Worm (Caenorhabditis elegans) whole organism, L1 larva: ENCODE measurements around the gene smrc-1.

Experiments used
- C16A3.4 ChIP-seq: fragments of 150-350 bp; optimal IDR thresholded peaks from 2 replicates; lab custom pipeline; 2014; ENCODE audit warnings: missing biosample characterization, missing genetic modification characterization
- aha-1 ChIP-seq: fragments of 150-350 bp; optimal IDR thresholded peaks from 2 replicates; lab custom pipeline; 2014; ENCODE audit warnings: missing biosample characterization, missing genetic modification characterization
- aly-2 ChIP-seq: fragments of 150-350 bp; optimal IDR thresholded peaks from 2 replicates; lab custom pipeline; 2014; ENCODE audit warnings: missing biosample characterization, missing genetic modification characterization
- blmp-1 ChIP-seq: fragments of 150-350 bp; optimal IDR thresholded peaks from 2 replicates; lab custom pipeline; 2014; ENCODE audit warnings: missing biosample characterization, missing genetic modification characterization
- ceh-8 ChIP-seq: fragments of 200-800 bp; sonication (Bioruptor generic); optimal IDR thresholded peaks from 2 replicates; lab custom pipeline; 2018; ENCODE audit warnings: mild to moderate bottlenecking, missing genetic modification characterization, moderate library complexity, missing compliant biosample characterization
- ceh-88 ChIP-seq: fragments of 200-800 bp; sonication (Bioruptor generic); IDR thresholded peaks from 2 replicates; pipeline ENCODE4 v1.3.6; 2022; ENCODE audit warnings: missing genetic modification characterization, missing compliant biosample characterization
- dpl-1 ChIP-seq, 3 experiments: fragments of 150-350 bp in 2 of 3; sonication (generic microtip) in 1 of 3; optimal IDR thresholded peaks; 2 replicates each; lab custom pipeline; 2014 to 2017; ENCODE audit warnings: missing biosample characterization in 3 of 3, missing genetic modification characterization in 3 of 3, missing genetic modification reagents in 3 of 3
- efl-1 ChIP-seq, 4 experiments: fragments of 150-350 bp; optimal IDR thresholded peaks in 3 of 4; peaks in 1 of 4; 1 replicate in 1 of 4; 2 replicates in 3 of 4; lab custom pipeline; 2014; ENCODE audit warnings: missing biosample characterization in 2 of 4, missing genetic modification characterization in 2 of 4, missing genetic modification reagents in 2 of 4
- efl-3 ChIP-seq: fragments of 200-800 bp; sonication (Bioruptor generic); optimal IDR thresholded peaks from 2 replicates; lab custom pipeline; 2018; ENCODE audit warnings: mild to moderate bottlenecking, missing genetic modification characterization, missing compliant biosample characterization
- egl-13 ChIP-seq: sonication (generic microtip); optimal IDR thresholded peaks from 2 replicates; lab custom pipeline; 2016; ENCODE audit warnings: missing genotype, missing genetic modification reagents, missing genetic modification characterization, missing compliant biosample characterization
- egl-27 ChIP-seq, 2 experiments: fragments of 150-350 bp in 1 of 2; sonication (generic microtip); optimal IDR thresholded peaks; 3 replicates each; lab custom pipeline; 2017 to 2018; ENCODE audit warnings: missing biosample characterization in 2 of 2, missing genetic modification characterization in 2 of 2, missing genetic modification reagents in 2 of 2
- elt-2 ChIP-seq: sonication (generic microtip); optimal IDR thresholded peaks from 2 replicates; lab custom pipeline; 2016; ENCODE audit warnings: missing genetic modification characterization, mild to moderate bottlenecking, inconsistent platforms, missing compliant biosample characterization, missing genetic modification reagents
- elt-3 ChIP-seq, 6 experiments: fragments of 150-350 bp in 1 of 6; sonication (generic microtip); optimal IDR thresholded peaks; 2 replicates each; lab custom pipeline; 2017 to 2018; ENCODE audit warnings: missing biosample characterization in 6 of 6, missing genetic modification characterization in 6 of 6, inconsistent platforms in 1 of 6
- ets-5 ChIP-seq: fragments of 200-800 bp; sonication (Bioruptor generic); IDR thresholded peaks from 2 replicates; pipeline ENCODE4 v1.3.6; 2022; ENCODE audit warnings: missing genetic modification characterization, missing compliant biosample characterization
- fkh-4 ChIP-seq: sonication (generic microtip); optimal IDR thresholded peaks from 2 replicates; lab custom pipeline; 2016; ENCODE audit warnings: missing compliant biosample characterization, missing genetic modification characterization, borderline replicate concordance
- grh-1 ChIP-seq: fragments of 200-800 bp; sonication (Bioruptor generic); IDR thresholded peaks from 2 replicates; pipeline ENCODE4 v1.3.6; 2022; ENCODE audit warnings: missing genetic modification reagents, missing genetic modification characterization, missing compliant biosample characterization
- hpl-2 ChIP-seq: fragments of 150-350 bp; optimal IDR thresholded peaks from 2 replicates; lab custom pipeline; 2014; ENCODE audit warnings: missing biosample characterization, missing genetic modification reagents, missing genetic modification characterization
- irx-1 ChIP-seq: sonication (generic microtip); optimal IDR thresholded peaks from 2 replicates; lab custom pipeline; 2016; ENCODE audit warnings: missing genetic modification characterization, missing compliant biosample characterization
- lin-13 ChIP-seq: fragments of 150-350 bp; optimal IDR thresholded peaks from 2 replicates; lab custom pipeline; 2014; ENCODE audit warnings: missing biosample characterization, missing genetic modification reagents, missing genetic modification characterization
- lin-14 ChIP-seq: fragments of 200-800 bp; sonication (Bioruptor generic); optimal IDR thresholded peaks from 2 replicates; lab custom pipeline; 2018; ENCODE audit warnings: mild to moderate bottlenecking, missing genetic modification characterization, moderate library complexity, missing compliant biosample characterization
- lin-15B ChIP-seq: fragments of 150-350 bp; sonication (generic microtip); optimal IDR thresholded peaks from 3 replicates; lab custom pipeline; 2014; ENCODE audit warnings: missing biosample characterization, missing genetic modification characterization
- lsy-2 ChIP-seq, 2 experiments: fragments of 150-350 bp; optimal IDR thresholded peaks; 2 replicates each; lab custom pipeline; 2014; ENCODE audit warnings: missing biosample characterization in 2 of 2, missing genetic modification characterization in 2 of 2
- mab-9 ChIP-seq: fragments of 200-800 bp; sonication (Bioruptor generic); IDR thresholded peaks from 2 replicates; pipeline ENCODE4 v1.3.6; 2022; ENCODE audit warnings: missing genetic modification reagents, missing genetic modification characterization, missing compliant biosample characterization
- mef-2 ChIP-seq: fragments of 150-350 bp; optimal IDR thresholded peaks from 2 replicates; lab custom pipeline; 2014; ENCODE audit warnings: missing biosample characterization, missing genetic modification characterization
- nhr-19 ChIP-seq: fragments of 200-800 bp; sonication (Bioruptor generic); conservative IDR thresholded peaks from 2 replicates; pipeline ENCODE4 v1.3.6; 2022; ENCODE audit warnings: missing genetic modification characterization, missing compliant biosample characterization
- nhr-20 ChIP-seq: sonication (generic microtip); optimal IDR thresholded peaks from 2 replicates; lab custom pipeline; 2016; ENCODE audit warnings: mild to moderate bottlenecking, missing genetic modification characterization, missing compliant biosample characterization
- nhr-71 ChIP-seq: sonication (generic microtip); optimal IDR thresholded peaks from 2 replicates; lab custom pipeline; 2016; ENCODE audit warnings: mild to moderate bottlenecking, missing genetic modification characterization, moderate library complexity, missing compliant biosample characterization
- nhr-76 ChIP-seq: sonication (generic microtip); optimal IDR thresholded peaks from 2 replicates; lab custom pipeline; 2017; ENCODE audit warnings: missing biosample characterization, missing genetic modification characterization
- pqm-1 ChIP-seq: sonication (generic microtip); optimal IDR thresholded peaks from 3 replicates; lab custom pipeline; 2017; ENCODE audit warnings: missing biosample characterization, missing genetic modification characterization
- snpc-4 ChIP-seq: fragments of 150-350 bp; optimal IDR thresholded peaks from 2 replicates; lab custom pipeline; 2014; ENCODE audit warnings: missing biosample characterization, missing genetic modification characterization
- snu-23 ChIP-seq: sonication (generic microtip); optimal IDR thresholded peaks from 2 replicates; lab custom pipeline; 2016; ENCODE audit warnings: missing genetic modification characterization, missing compliant biosample characterization
- sptf-1 ChIP-seq: fragments of 150-350 bp; optimal IDR thresholded peaks from 2 replicates; lab custom pipeline; 2014; ENCODE audit warnings: missing biosample characterization, missing genetic modification characterization
- swsn-7 ChIP-seq: sonication (generic microtip); optimal IDR thresholded peaks from 2 replicates; lab custom pipeline; 2016; ENCODE audit warnings: missing genetic modification characterization, missing compliant biosample characterization
- unc-130 ChIP-seq: fragments of 150-350 bp; optimal IDR thresholded peaks from 2 replicates; lab custom pipeline; 2017; ENCODE audit warnings: missing biosample characterization, missing genetic modification characterization, inconsistent platforms
- unc-62 ChIP-seq: fragments of 150-350 bp; optimal IDR thresholded peaks from 2 replicates; lab custom pipeline; 2014; ENCODE audit warnings: missing biosample characterization, missing genetic modification reagents, missing genetic modification characterization
- unc-98 ChIP-seq: fragments of 200-800 bp; sonication (Bioruptor generic); IDR thresholded peaks from 2 replicates; pipeline ENCODE4 v1.3.6; 2022; ENCODE audit warnings: missing genetic modification characterization, missing compliant biosample characterization
- xbp-1 ChIP-seq: sonication (generic microtip); optimal IDR thresholded peaks from 2 replicates; lab custom pipeline; 2016; ENCODE audit warnings: missing genetic modification characterization, missing compliant biosample characterization
- zip-4 ChIP-seq: fragments of 200-800 bp; sonication (Bioruptor generic); optimal IDR thresholded peaks from 2 replicates; lab custom pipeline; 2018; ENCODE audit warnings: mild to moderate bottlenecking, missing genetic modification characterization, moderate library complexity, missing compliant biosample characterization
- ztf-4 ChIP-seq: fragments of 150-350 bp; optimal IDR thresholded peaks from 2 replicates; lab custom pipeline; 2014; ENCODE audit warnings: missing biosample characterization, missing genetic modification characterization

Gene smrc-1

DNA sequence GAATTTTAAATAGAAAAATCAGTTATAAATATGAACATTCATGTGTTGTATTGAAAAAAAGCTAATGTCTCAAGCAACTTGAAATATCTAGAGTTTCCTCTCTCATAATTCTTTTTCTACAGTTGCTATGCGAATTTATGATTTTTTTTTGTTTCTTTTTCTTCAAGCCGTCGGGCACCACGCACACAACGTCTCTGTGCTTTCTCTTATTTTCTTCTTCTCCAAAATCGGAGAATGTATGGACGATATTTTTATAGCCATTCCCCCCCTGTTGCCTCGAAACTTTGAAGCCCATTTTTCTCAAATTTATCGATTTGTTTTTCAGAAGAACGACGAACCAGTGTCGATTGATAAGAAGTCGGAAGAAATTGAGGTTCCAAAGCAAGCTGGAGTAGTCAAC is 34.0 kb upstream of the smrc-1 start:
- TF ChIP-seq unc-62 (GFP tag; lab: Kevin White, UChicago) (no peak), zip-4 (GFP tag; lab: Kevin White, UChicago) (no peak), efl-3 (no peak), swsn-7 (tag; lab: Kevin White, UChicago) (no peak), nhr-76 (tag; lab: Kevin White, UChicago) (no peak), lin-13 (no peak), C16A3.4 (tag; lab: Kevin White, UChicago) (no peak)

DNA sequence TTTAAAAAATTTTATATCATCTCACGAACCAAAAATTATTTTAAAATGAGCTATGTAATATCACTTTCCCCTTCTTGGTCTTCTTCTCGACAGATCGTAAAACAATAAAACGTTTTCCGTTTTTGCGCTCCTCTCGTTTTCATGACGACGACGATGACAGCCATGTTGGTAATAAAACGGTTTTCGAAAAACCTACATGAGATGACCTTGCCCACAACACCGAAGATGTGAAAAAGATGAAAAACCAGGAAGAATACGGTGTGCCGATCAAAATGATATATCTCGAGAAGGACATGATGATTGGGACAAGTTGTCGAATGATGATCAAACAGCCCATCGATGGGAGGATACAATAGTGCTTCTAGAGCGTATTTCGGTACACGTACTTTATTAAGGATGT is 32.0 kb upstream of the smrc-1 start:
- no peak for TF ChIP-seq mab-9 (GFP tag; lab: Robert Waterston, UW)
- TF ChIP-seq blmp-1 (tag; lab: Kevin White, UChicago): peak; percentile 94
- TF ChIP-seq ztf-4 (tag; lab: Kevin White, UChicago): no peak
- no peak for TF ChIP-seq egl-27 (tag; optimal IDR thresholded peaks at IDR 0.05; lab: Kevin White, UChicago)
- no peak for TF ChIP-seq nhr-19
- no peak for TF ChIP-seq grh-1
- TF ChIP-seq egl-13: no peak
- TF ChIP-seq efl-1 (optimal IDR thresholded peaks at IDR 0.05; lab: Kevin White, UChicago): no peak
- peak in 1 of 2 experiments; percentile 6 for TF ChIP-seq efl-1 (GFP tag; optimal IDR thresholded peaks at IDR 0.05 in 1 of 2; lab: Kevin White, UChicago)
- TF ChIP-seq dpl-1 (GFP tag; optimal IDR thresholded peaks at IDR 0.05; lab: Kevin White, UChicago): no peak
- no peak for TF ChIP-seq ets-5 (GFP tag; lab: Robert Waterston, UW)
- TF ChIP-seq unc-130 (tag; lab: Kevin White, UChicago): no peak
- TF ChIP-seq sptf-1 (tag; lab: Kevin White, UChicago): no peak
- no peak for TF ChIP-seq fkh-4 (tag; lab: Kevin White, UChicago)
- no peak for TF ChIP-seq snpc-4
- TF ChIP-seq pqm-1 (tag; lab: Kevin White, UChicago): no peak
- TF ChIP-seq lsy-2 (tag; optimal IDR thresholded peaks at IDR 0.05; lab: Kevin White, UChicago): no peak
- TF ChIP-seq lin-15B (tag; lab: Kevin White, UChicago): no peak
- TF ChIP-seq aly-2 (tag; lab: Kevin White, UChicago): no peak
- TF ChIP-seq unc-98 (GFP tag; lab: Robert Waterston, UW): no peak
- no peak for TF ChIP-seq elt-2 (tag; lab: Kevin White, UChicago)
- TF ChIP-seq mef-2 (tag; lab: Kevin White, UChicago): no peak
- no peak for TF ChIP-seq xbp-1 (tag; lab: Kevin White, UChicago)
- TF ChIP-seq C16A3.4 (tag; lab: Kevin White, UChicago): no peak
- no peak for TF ChIP-seq nhr-71 (tag; lab: Kevin White, UChicago)
- TF ChIP-seq ceh-88 (GFP tag; lab: Robert Waterston, UW): no peak
- TF ChIP-seq swsn-7 (tag; lab: Kevin White, UChicago): no peak
- peak; percentile 30 for TF ChIP-seq snu-23 (GFP tag; lab: Kevin White, UChicago)
- TF ChIP-seq aha-1 (tag; lab: Kevin White, UChicago): no peak
- TF ChIP-seq nhr-20: no peak
- TF ChIP-seq ceh-8 (GFP tag; lab: Kevin White, UChicago): no peak
- no peak for TF ChIP-seq nhr-76 (tag; lab: Kevin White, UChicago)
- peak; percentile 53 for TF ChIP-seq lin-14 (GFP tag; lab: Kevin White, UChicago)
- no peak for TF ChIP-seq irx-1 (tag; lab: Kevin White, UChicago)
- no peak for TF ChIP-seq hpl-2 (GFP tag; lab: Kevin White, UChicago)
- peak in 2 of 6 experiments; percentile 15 to 17 for TF ChIP-seq elt-3 (tag; optimal IDR thresholded peaks at IDR 0.05; lab: Kevin White, UChicago)
- TF ChIP-seq, all 84 proteins: peak for 5
